Worm (Caenorhabditis elegans): ENCODE measurements around the gene F55B11.3.

- TF ChIP-seq hmg-1.1 (GFP tag; IDR thresholded peaks at IDR 0.05) = no peak
- TF ChIP-seq skn-1 (tag; optimal IDR thresholded peaks at IDR 0.05) = no peak
- no peak for TF ChIP-seq dve-1 (tag; optimal IDR thresholded peaks at IDR 0.05; ENCODE audit: insufficient read depth)
- no peak for TF ChIP-seq nhr-11 (tag; optimal IDR thresholded peaks at IDR 0.05)
- TF ChIP-seq ces-1 (GFP tag; optimal IDR thresholded peaks at IDR 0.05) = no peak
- no peak for TF ChIP-seq lsy-2 (tag; optimal IDR thresholded peaks at IDR 0.05)
- TF ChIP-seq mxl-3 (GFP tag; optimal IDR thresholded peaks at IDR 0.05) = no peak
- TF ChIP-seq nhr-28 (tag; optimal IDR thresholded peaks at IDR 0.05) = no peak
- no peak for TF ChIP-seq jun-1 (tag; optimal IDR thresholded peaks at IDR 0.05)
Measured at ce11 chrIV:14383474-14383873, 41.0 kb upstream of the F55B11.3 start, which contains the start of gene paqr-3.

Data from whole organism, L4 larva.